Comparison of ENCODE assay signal across 2 worm cellular contexts in genomic region chrIII:5663933-5664332, ce11.
TF ChIP-seq lines count a peak whose summit lies in the region.

par-3 (plus strand) TSS chrIII:5664233.

TF ChIP-seq in whole organism, L4 larva, 104 proteins besides CTCF, POLR2A, EP300 and RAD21:
- TF ChIP-seq unc-130 (GFP tag; optimal IDR thresholded peaks at IDR 0.05; lab: Kevin White, UChicago) (no peak), pqm-1 (tag; optimal IDR thresholded peaks at IDR 0.05; lab: Kevin White, UChicago) (peak; percentile 53), sdz-12 (GFP tag; optimal IDR thresholded peaks at IDR 0.05; lab: Kevin White, UChicago) (no peak), aha-1 (tag; lab: Kevin White, UChicago) (peak; percentile 42), hlh-11 (tag; optimal IDR thresholded peaks at IDR 0.05; lab: Kevin White, UChicago) (no peak)
TF ChIP-seq in whole organism, L4 larva: peak in this region for 2.

TF ChIP-seq in whole organism, young adult, 124 proteins besides CTCF, POLR2A, EP300 and RAD21:
- peak; percentile 15 for TF ChIP-seq nhr-80 (tag; optimal IDR thresholded peaks at IDR 0.05; lab: Kevin White, UChicago)
- TF ChIP-seq zfh-2 (GFP tag; conservative IDR thresholded peaks at IDR 0.05; lab: Robert Waterston, UW), result no peak
